Fruit fly (Drosophila melanogaster): ENCODE measurements around the gene sas.

DNA sequence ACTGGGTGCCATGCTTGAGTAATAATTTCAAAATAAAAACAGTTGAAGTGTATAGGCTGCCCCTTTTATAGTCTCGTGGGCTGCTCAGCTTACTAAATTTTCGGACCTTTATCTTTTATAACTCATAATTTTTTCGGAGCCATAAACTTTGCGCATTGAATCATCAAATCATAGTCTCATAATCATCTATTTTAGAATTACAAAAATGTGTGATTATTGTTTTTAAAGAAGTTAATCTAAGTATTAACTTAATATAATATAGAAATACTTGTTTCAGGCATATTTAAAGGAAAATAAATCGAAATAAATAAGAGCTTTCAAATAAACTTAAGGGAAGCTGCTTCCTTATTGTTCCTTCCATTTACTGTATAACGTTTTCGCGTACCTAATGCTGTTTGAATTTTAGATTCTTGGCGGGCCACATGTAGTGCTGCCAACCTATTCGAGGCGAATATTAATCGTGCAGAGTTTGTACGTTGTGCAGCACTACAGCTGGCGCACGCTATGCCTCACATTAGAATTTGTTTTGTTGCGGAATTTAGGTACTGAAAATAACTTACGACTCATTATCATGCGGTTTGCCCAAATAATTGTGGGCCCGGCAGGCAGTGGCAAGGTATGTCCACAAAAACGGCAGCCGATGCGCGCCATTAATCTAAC is 18.2 kb upstream of the sas start, which contains the start of the genes CG14610 and CG2656:
- TF ChIP-seq Myc (optimal IDR thresholded peaks at IDR 0.05) (no peak), psq (optimal IDR thresholded peaks at IDR 0.05) (no peak), Sin3A (optimal IDR thresholded peaks at IDR 0.05) (no peak), ttk (optimal IDR thresholded peaks at IDR 0.05) (no peak), insv (optimal IDR thresholded peaks at IDR 0.05) (no peak), h (optimal IDR thresholded peaks at IDR 0.05) (no peak)

Data from Kc167 (cell line).